Worm (Caenorhabditis elegans): ENCODE measurements around the gene C02B4.3.

ce11 chrX:12637978-12638377 is 21.7 kb downstream of the C02B4.3 start:
- TF ChIP-seq ama-1 (optimal IDR thresholded peaks at IDR 0.05), result no peak
- TF ChIP-seq tbx-2 (tag; optimal IDR thresholded peaks at IDR 0.05), result no peak
- no peak for TF ChIP-seq sox-4 (tag; optimal IDR thresholded peaks at IDR 0.05)
- TF ChIP-seq K02D7.2 (tag; optimal IDR thresholded peaks at IDR 0.05), result no peak
- no peak for TF ChIP-seq nhr-11 (tag; optimal IDR thresholded peaks at IDR 0.05)
- no peak for TF ChIP-seq hlh-30 (tag; optimal IDR thresholded peaks at IDR 0.05; ENCODE audit: insufficient read depth)

All from whole organism, late embryonic.